Worm (Caenorhabditis elegans): ENCODE data around the gene F59H6.15.
"Not testable (repeated sequence)": the region's sequence is repeated elsewhere in the genome, so short reads cannot be mapped to it uniquely, and the experiment has no call there.

F59H6.15 gene

ce11 chrII:2023514-2023913 lies 10.7 kb downstream of the F59H6.15 start, which contains the start of gene cya-2:
Gene cya-2, minus strand, starts transcription at chrII:2023614.
- TF ChIP-seq ref-1 (GFP tag; conservative IDR thresholded peaks at IDR 0.05); tab-1 (GFP tag; IDR thresholded peaks at IDR 0.05); cog-1 (tag; optimal IDR thresholded peaks at IDR 0.05): not testable (repeated sequence)

ce11 chrII:2026525-2026924 lies 13.7 kb downstream of the F59H6.15 start, which contains the start of gene bath-21:
Gene bath-21, minus strand, starts transcription at chrII:2026625.
- TF ChIP-seq ztf-29 (GFP tag; IDR thresholded peaks at IDR 0.05) (no peak), med-1 (GFP tag; optimal IDR thresholded peaks at IDR 0.05; ENCODE audit: insufficient read depth) (no peak), tab-1 (GFP tag; IDR thresholded peaks at IDR 0.05) (no peak), T22C8.4 (GFP tag; IDR thresholded peaks at IDR 0.05) (no peak), ref-1 (GFP tag; conservative IDR thresholded peaks at IDR 0.05) (no peak), klf-2 (GFP tag; conservative IDR thresholded peaks at IDR 0.05) (no peak), flt-1 (GFP tag; IDR thresholded peaks at IDR 0.05) (no peak), cog-1 (tag; optimal IDR thresholded peaks at IDR 0.05) (no peak), ztf-23 (GFP tag; IDR thresholded peaks at IDR 0.05) (no peak)

- TF ChIP-seq ref-1 (GFP tag; conservative IDR thresholded peaks at IDR 0.05) = no peak
- TF ChIP-seq med-1 (GFP tag; optimal IDR thresholded peaks at IDR 0.05; ENCODE audit: insufficient read depth) = no peak
- no peak for TF ChIP-seq T22C8.4 (GFP tag; IDR thresholded peaks at IDR 0.05)
- TF ChIP-seq tab-1 (GFP tag; IDR thresholded peaks at IDR 0.05) = no peak
- no peak for TF ChIP-seq ztf-23 (GFP tag; IDR thresholded peaks at IDR 0.05)
- no peak for TF ChIP-seq klf-2 (GFP tag; conservative IDR thresholded peaks at IDR 0.05)
- TF ChIP-seq flt-1 (GFP tag; IDR thresholded peaks at IDR 0.05) = no peak
- no peak for TF ChIP-seq cog-1 (tag; optimal IDR thresholded peaks at IDR 0.05)
- TF ChIP-seq ztf-29 (GFP tag; IDR thresholded peaks at IDR 0.05) = no peak
Observed at ce11 chrII:2028712-2029111, 15.9 kb downstream of the F59H6.15 start, which contains the start of gene bath-1. Gene bath-1, minus strand, starts transcription at chrII:2028812.

ce11 chrII:2030367-2030766 lies 17.6 kb downstream of the F59H6.15 start, which contains the start of gene bath-3:
Gene bath-3, minus strand, starts transcription at chrII:2030467.
- no peak for TF ChIP-seq ztf-23 (GFP tag; IDR thresholded peaks at IDR 0.05)
- no peak for TF ChIP-seq T22C8.4 (GFP tag; IDR thresholded peaks at IDR 0.05)
- no peak for TF ChIP-seq cog-1 (tag; optimal IDR thresholded peaks at IDR 0.05)
- TF ChIP-seq flt-1 (GFP tag; IDR thresholded peaks at IDR 0.05) = no peak

ce11 chrII:2031852-2032251 lies 19.1 kb downstream of the F59H6.15 start, which contains the start of gene bath-5:
Gene bath-5, minus strand, starts transcription at chrII:2031952.
- TF ChIP-seq tab-1 (GFP tag; IDR thresholded peaks at IDR 0.05) = no peak
- TF ChIP-seq cog-1 (tag; optimal IDR thresholded peaks at IDR 0.05) = no peak
- no peak for TF ChIP-seq ztf-29 (GFP tag; IDR thresholded peaks at IDR 0.05)
- TF ChIP-seq klf-2 (GFP tag; conservative IDR thresholded peaks at IDR 0.05) = no peak

- not testable (repeated sequence) for TF ChIP-seq ztf-23 (GFP tag; IDR thresholded peaks at IDR 0.05); med-1 (GFP tag; optimal IDR thresholded peaks at IDR 0.05; ENCODE audit: insufficient read depth); T22C8.4 (GFP tag; IDR thresholded peaks at IDR 0.05)
Observed at ce11 chrII:2032282-2032681, 19.5 kb downstream of the F59H6.15 start, which contains the start of gene btb-4. Gene btb-4, plus strand, starts transcription at chrII:2032316.

ce11 chrII:2033286-2033685 lies 20.5 kb downstream of the F59H6.15 start, which contains the start of gene F59H6.14:
Gene F59H6.14, plus strand, starts transcription at chrII:2033586.
- TF ChIP-seq ztf-29 (GFP tag; IDR thresholded peaks at IDR 0.05) (no peak), ztf-23 (GFP tag; IDR thresholded peaks at IDR 0.05) (no peak), flt-1 (GFP tag; IDR thresholded peaks at IDR 0.05) (no peak), ref-1 (GFP tag; conservative IDR thresholded peaks at IDR 0.05) (no peak), klf-2 (GFP tag; conservative IDR thresholded peaks at IDR 0.05) (no peak), T22C8.4 (GFP tag; IDR thresholded peaks at IDR 0.05) (no peak), tab-1 (GFP tag; IDR thresholded peaks at IDR 0.05) (no peak), med-1 (GFP tag; optimal IDR thresholded peaks at IDR 0.05; ENCODE audit: insufficient read depth) (no peak), cog-1 (tag; optimal IDR thresholded peaks at IDR 0.05) (no peak)

- TF ChIP-seq ref-1 (GFP tag; conservative IDR thresholded peaks at IDR 0.05) (no peak), flt-1 (GFP tag; IDR thresholded peaks at IDR 0.05) (no peak), ztf-23 (GFP tag; IDR thresholded peaks at IDR 0.05) (no peak), med-1 (GFP tag; optimal IDR thresholded peaks at IDR 0.05; ENCODE audit: insufficient read depth) (no peak), ztf-29 (GFP tag; IDR thresholded peaks at IDR 0.05) (no peak)
Observed at ce11 chrII:2039288-2039687, 26.5 kb downstream of the F59H6.15 start, which contains the start of gene bath-19. Gene bath-19, minus strand, starts transcription at chrII:2039388.

ce11 chrII:2042447-2042846 lies 29.6 kb downstream of the F59H6.15 start, which contains the start of gene bath-20:
Gene bath-20, minus strand, starts transcription at chrII:2042547.
- no peak for TF ChIP-seq ztf-29 (GFP tag; IDR thresholded peaks at IDR 0.05)
- no peak for TF ChIP-seq klf-2 (GFP tag; conservative IDR thresholded peaks at IDR 0.05)
- no peak for TF ChIP-seq ref-1 (GFP tag; conservative IDR thresholded peaks at IDR 0.05)
- no peak for TF ChIP-seq med-1 (GFP tag; optimal IDR thresholded peaks at IDR 0.05; ENCODE audit: insufficient read depth)
- no peak for TF ChIP-seq ztf-23 (GFP tag; IDR thresholded peaks at IDR 0.05)
- TF ChIP-seq T22C8.4 (GFP tag; IDR thresholded peaks at IDR 0.05) = no peak
- TF ChIP-seq cog-1 (tag; optimal IDR thresholded peaks at IDR 0.05) = no peak
- no peak for TF ChIP-seq tab-1 (GFP tag; IDR thresholded peaks at IDR 0.05)
- TF ChIP-seq flt-1 (GFP tag; IDR thresholded peaks at IDR 0.05) = no peak

ce11 chrII:2045505-2045904 lies 32.7 kb downstream of the F59H6.15 start, which contains the start of gene bath-24:
Gene bath-24, minus strand, starts transcription at chrII:2045605.
- TF ChIP-seq ref-1 (GFP tag; conservative IDR thresholded peaks at IDR 0.05) = no peak
- TF ChIP-seq tab-1 (GFP tag; IDR thresholded peaks at IDR 0.05) = no peak
- no peak for TF ChIP-seq flt-1 (GFP tag; IDR thresholded peaks at IDR 0.05)
- TF ChIP-seq med-1 (GFP tag; optimal IDR thresholded peaks at IDR 0.05; ENCODE audit: insufficient read depth) = no peak
- no peak for TF ChIP-seq ztf-23 (GFP tag; IDR thresholded peaks at IDR 0.05)
- TF ChIP-seq ztf-29 (GFP tag; IDR thresholded peaks at IDR 0.05) = no peak
- TF ChIP-seq cog-1 (tag; optimal IDR thresholded peaks at IDR 0.05) = no peak
- TF ChIP-seq T22C8.4 (GFP tag; IDR thresholded peaks at IDR 0.05) = no peak
- TF ChIP-seq klf-2 (GFP tag; conservative IDR thresholded peaks at IDR 0.05) = no peak

Data from whole organism, midembryonic.